Worm (Caenorhabditis elegans): ENCODE measurements around the gene cyp-13A10.

DNA sequence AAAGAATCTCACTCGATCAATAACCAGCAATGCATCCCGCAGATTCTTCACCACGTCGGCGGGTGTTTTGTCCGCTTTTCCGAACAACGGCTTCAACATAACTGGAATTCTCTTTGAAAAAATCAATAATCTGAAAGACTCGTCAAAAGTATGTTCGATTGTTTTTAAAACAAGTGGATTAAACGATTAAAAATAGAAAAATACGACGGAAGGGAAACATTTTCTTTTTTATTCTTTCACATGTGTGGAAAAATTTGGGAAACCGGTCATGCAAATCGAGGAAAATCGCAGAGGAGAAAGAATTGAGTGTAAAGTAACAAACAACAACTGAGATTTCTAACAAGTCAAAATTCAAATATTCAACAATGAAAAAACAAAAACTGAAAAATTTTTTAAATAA, 40.9 kb upstream of the cyp-13A10 start, which contains the start of gene mop-25.2:
- no peak for TF ChIP-seq nhr-11 (tag; optimal IDR thresholded peaks at IDR 0.05)
- no peak for TF ChIP-seq unc-39 (tag; optimal IDR thresholded peaks at IDR 0.05)
- TF ChIP-seq egl-27 (tag; optimal IDR thresholded peaks at IDR 0.05), result no peak
- no peak for TF ChIP-seq unc-62 (GFP tag; optimal IDR thresholded peaks at IDR 0.05)
- no peak for TF ChIP-seq ceh-82 (tag; optimal IDR thresholded peaks at IDR 0.05)
- no peak for TF ChIP-seq nhr-76 (tag; optimal IDR thresholded peaks at IDR 0.05)
- no peak for TF ChIP-seq ztf-11 (tag; optimal IDR thresholded peaks at IDR 0.05)
- TF ChIP-seq pha-4 (tag; optimal IDR thresholded peaks at IDR 0.05), result no peak
- no peak for TF ChIP-seq daf-12 (tag; optimal IDR thresholded peaks at IDR 0.05)
- TF ChIP-seq elt-3 (tag; optimal IDR thresholded peaks at IDR 0.05), result no peak
- TF ChIP-seq zag-1 (tag; optimal IDR thresholded peaks at IDR 0.05), result no peak
- TF ChIP-seq ama-1 (optimal IDR thresholded peaks at IDR 0.05), result no peak

All from whole organism, L3 larva.